Worm (Caenorhabditis elegans) whole organism, L4 larva: ENCODE results near the gene tyr-1.

Source experiments
- F10B5.3 ChIP-seq: sonication (generic microtip); optimal IDR thresholded peaks from 2 replicates; lab custom pipeline; 2016; ENCODE audit warnings: mild to moderate bottlenecking, missing genetic modification characterization, missing compliant biosample characterization
- F44E2.7 ChIP-seq: fragments of 200-800 bp; sonication (Bioruptor generic); IDR thresholded peaks from 2 replicates; pipeline ENCODE4 v2.1.2; 2022; ENCODE audit warnings: missing genetic modification characterization, missing compliant biosample characterization
- ama-1 ChIP-seq: fragments of 150-350 bp; optimal IDR thresholded peaks from 2 replicates; lab custom pipeline; 2014; ENCODE audit warnings: inconsistent platforms, mixed read lengths
- daf-12 ChIP-seq: fragments of 150-350 bp; optimal IDR thresholded peaks from 2 replicates; lab custom pipeline; 2014; ENCODE audit warnings: missing biosample characterization, missing genetic modification reagents, missing genetic modification characterization
- lin-13 ChIP-seq: fragments of 150-350 bp; optimal IDR thresholded peaks from 2 replicates; lab custom pipeline; 2014; ENCODE audit warnings: missing biosample characterization, missing genetic modification reagents, missing genetic modification characterization
- nhr-11 ChIP-seq: fragments of 150-350 bp; optimal IDR thresholded peaks from 2 replicates; lab custom pipeline; 2014; ENCODE audit warnings: missing biosample characterization, missing genetic modification characterization
- nhr-77 ChIP-seq: fragments of 150-350 bp; optimal IDR thresholded peaks from 2 replicates; lab custom pipeline; 2014; ENCODE audit warnings: missing biosample characterization, missing genetic modification characterization
- skn-1 ChIP-seq: fragments of 150-350 bp; optimal IDR thresholded peaks from 2 replicates; lab custom pipeline; 2014; ENCODE audit warnings: missing biosample characterization, missing genetic modification characterization
- unc-62 ChIP-seq, 3 experiments: fragments of 150-350 bp in 1 of 3; sonication (generic microtip); optimal IDR thresholded peaks in 2 of 3; peaks in 1 of 3; 1 replicate in 1 of 3; 2 replicates in 2 of 3; lab custom pipeline; 2014 to 2017; ENCODE audit warnings: missing biosample characterization in 3 of 3, missing genetic modification characterization in 3 of 3, missing genetic modification reagents in 3 of 3, missing genotype in 1 of 3

ce11 chrIII:7909263-7909662 lies 35.7 kb downstream of the tyr-1 start, which contains the start of gene ZK688.1:
- TF ChIP-seq daf-12 (tag; lab: Kevin White, UChicago) (no peak), nhr-77 (tag; lab: Kevin White, UChicago) (no peak), nhr-11 (tag; lab: Kevin White, UChicago) (no peak), F10B5.3 (tag; lab: Kevin White, UChicago) (no peak), F44E2.7 (GFP tag; lab: Robert Waterston, UW) (no peak), ama-1 (no peak), lin-13 (GFP tag; lab: Kevin White, UChicago) (no peak), skn-1 (tag; lab: Kevin White, UChicago) (no peak), unc-62 (GFP tag; optimal IDR thresholded peaks at IDR 0.05 in 1 of 2; lab: Kevin White, UChicago) (no peak), unc-62 (tag; optimal IDR thresholded peaks at IDR 0.05; lab: Kevin White, UChicago) (no peak)
